Fruit fly (Drosophila melanogaster): ENCODE measurements around the gene alphaTub84B.

alphaTub84B gene

dm6 chr3R:7138058-7138457 lies 51.7 kb downstream of the alphaTub84B start:
- no peak for TF ChIP-seq CG11762 (GFP tag; optimal IDR thresholded peaks at IDR 0.05; ENCODE audit: insufficient read depth)
- no peak for TF ChIP-seq CG8632 (GFP tag; optimal IDR thresholded peaks at IDR 0.05)
- no peak for TF ChIP-seq Eip78C (GFP tag)
- no peak for TF ChIP-seq CG3032 (tag; optimal IDR thresholded peaks at IDR 0.05)
- no peak for TF ChIP-seq Sox14 (GFP tag; optimal IDR thresholded peaks at IDR 0.05)
- TF ChIP-seq cyc (GFP tag; optimal IDR thresholded peaks at IDR 0.05), result no peak
- TF ChIP-seq Ets21C (GFP tag; optimal IDR thresholded peaks at IDR 0.05), result no peak
- no peak for TF ChIP-seq CG11902 (GFP tag; optimal IDR thresholded peaks at IDR 0.05)
- no peak for TF ChIP-seq CG8119 (GFP tag; IDR thresholded peaks at IDR 0.05)
- TF ChIP-seq ss (GFP tag; optimal IDR thresholded peaks at IDR 0.05), result no peak

All from whole organism, prepupa.